Fruit fly (Drosophila melanogaster) whole organism, embryonic: Measurements from ENCODE around the gene CG8312.

Source experiments
- ATbp ChIP-seq: fragments of 200-800 bp; sonication (Bioruptor generic); optimal IDR thresholded peaks from 2 replicates; lab custom pipeline; 2017; ENCODE audit warnings: missing biosample characterization, mild to moderate bottlenecking, missing genetic modification characterization, missing genetic modification reagents
- Blimp-1 ChIP-seq: fragments of 200-800 bp; sonication (Bioruptor generic); optimal IDR thresholded peaks from 3 replicates; lab custom pipeline; 2018; ENCODE audit warnings: missing biosample characterization, missing genetic modification characterization, mild to moderate bottlenecking, moderate library complexity, missing genetic modification reagents
- CG10321 ChIP-seq: fragments of 200-800 bp; sonication (Bioruptor generic); IDR thresholded peaks from 2 replicates; pipeline ENCODE4 v1.3.6; 2022; ENCODE audit warnings: missing biosample characterization, missing genetic modification characterization
- CG11723 ChIP-seq: fragments of 200-800 bp; sonication (Bioruptor generic); optimal IDR thresholded peaks from 2 replicates; lab custom pipeline; 2017; ENCODE audit warnings: missing biosample characterization, mild to moderate bottlenecking, missing genetic modification characterization
- CG12071 ChIP-seq: fragments of 200-800 bp; sonication (Bioruptor generic); optimal IDR thresholded peaks from 3 replicates; lab custom pipeline; 2018; ENCODE audit warnings: missing biosample characterization, mild to moderate bottlenecking, missing genetic modification characterization
- CG12104 ChIP-seq: fragments of 200-800 bp; sonication (Bioruptor generic); optimal IDR thresholded peaks from 3 replicates; lab custom pipeline; 2016; ENCODE audit warnings: missing biosample characterization, missing genetic modification characterization
- CG12744 ChIP-seq: fragments of 200-800 bp; sonication (Bioruptor generic); optimal IDR thresholded peaks from 2 replicates; lab custom pipeline; 2016; ENCODE audit warnings: missing biosample characterization, missing genetic modification characterization
- CG13123 ChIP-seq: fragments of 200-800 bp; sonication (Bioruptor generic); optimal IDR thresholded peaks from 2 replicates; lab custom pipeline; 2016; ENCODE audit warnings: missing biosample characterization, missing genetic modification characterization
- CG13894 ChIP-seq: fragments of 200-800 bp; sonication (Bioruptor generic); optimal IDR thresholded peaks from 3 replicates; lab custom pipeline; 2018; ENCODE audit warnings: missing biosample characterization, mild to moderate bottlenecking, missing genetic modification characterization, moderate library complexity
- CG18599 ChIP-seq: fragments of 200-800 bp; sonication (Bioruptor generic); optimal IDR thresholded peaks from 3 replicates; lab custom pipeline; 2017; ENCODE audit warnings: missing biosample characterization, missing genetic modification characterization, mild to moderate bottlenecking, moderate library complexity, missing genetic modification reagents
- CG2120 ChIP-seq: fragments of 200-800 bp; sonication (Bioruptor generic); optimal IDR thresholded peaks from 3 replicates; lab custom pipeline; 2016; ENCODE audit warnings: missing biosample characterization, missing genetic modification characterization
- CG32772 ChIP-seq: fragments of 200-800 bp; sonication (Bioruptor generic); IDR thresholded peaks from 2 replicates; pipeline ENCODE4 v1.3.6; 2022; ENCODE audit warnings: missing biosample characterization, missing genetic modification characterization
- CG6254 ChIP-seq: fragments of 200-800 bp; sonication (Bioruptor generic); optimal IDR thresholded peaks from 3 replicates; lab custom pipeline; 2017; ENCODE audit warnings: mild to moderate bottlenecking, missing biosample characterization, missing genetic modification reagents, missing genetic modification characterization
- CG6765 ChIP-seq: fragments of 200-800 bp; sonication (Bioruptor generic); optimal IDR thresholded peaks from 3 replicates; lab custom pipeline; 2017; ENCODE audit warnings: missing biosample characterization, mild to moderate bottlenecking, missing genetic modification characterization
- CG7271 ChIP-seq: fragments of 200-800 bp; sonication (Bioruptor generic); optimal IDR thresholded peaks from 2 replicates; lab custom pipeline; 2018; ENCODE audit warnings: missing biosample characterization, mild to moderate bottlenecking, missing genetic modification characterization, moderate library complexity
- CG7556 ChIP-seq: fragments of 200-800 bp; sonication (Bioruptor generic); optimal IDR thresholded peaks from 2 replicates; lab custom pipeline; 2017; ENCODE audit warnings: missing biosample characterization, mild to moderate bottlenecking, missing genetic modification characterization
- CG8290 ChIP-seq, 3 experiments: fragments of 200-800 bp; sonication (Bioruptor generic); optimal IDR thresholded peaks; 2 replicates each; lab custom pipeline; 2016 to 2019; ENCODE audit warnings: missing biosample characterization in 3 of 3, missing genetic modification characterization in 3 of 3, mild to moderate bottlenecking in 2 of 3, moderate library complexity in 1 of 3
- CG9215 ChIP-seq: fragments of 200-800 bp; sonication (Bioruptor generic); IDR thresholded peaks from 2 replicates; pipeline ENCODE4 v1.3.6; 2022; ENCODE audit warnings: missing biosample characterization, missing genetic modification characterization
- CG9932 ChIP-seq: fragments of 200-800 bp; sonication (Bioruptor generic); IDR thresholded peaks from 2 replicates; pipeline ENCODE4 v1.3.6; 2022; ENCODE audit warnings: missing biosample characterization, missing genetic modification characterization
- Chrac-16 ChIP-seq: fragments of 200-800 bp; sonication (Bioruptor generic); optimal IDR thresholded peaks from 3 replicates; lab custom pipeline; 2016; ENCODE audit warnings: missing biosample characterization, missing genetic modification characterization
- D ChIP-seq, 2 experiments: fragments of 200-800 bp in 1 of 2; fragments of >200 bp in 1 of 2; sonication (Bioruptor generic) in 1 of 2; optimal IDR thresholded peaks; 2 replicates in 1 of 2; 3 replicates in 1 of 2; lab custom pipeline; 2017; ENCODE audit warnings: mild to moderate bottlenecking in 1 of 2, missing biosample characterization in 1 of 2, missing genetic modification characterization in 1 of 2, missing genetic modification reagents in 1 of 2
- Fer1 ChIP-seq: fragments of 200-800 bp; sonication (Bioruptor generic); optimal IDR thresholded peaks from 2 replicates; lab custom pipeline; 2017; ENCODE audit warnings: missing biosample characterization, mild to moderate bottlenecking, missing genetic modification characterization
- Fer3 ChIP-seq: fragments of 200-800 bp; sonication (Bioruptor generic); optimal IDR thresholded peaks from 2 replicates; lab custom pipeline; 2018; ENCODE audit warnings: missing biosample characterization, mild to moderate bottlenecking, missing genetic modification characterization, moderate library complexity
- Max ChIP-seq: fragments of 200-800 bp; sonication (Bioruptor generic); optimal IDR thresholded peaks from 2 replicates; lab custom pipeline; 2016; ENCODE audit warnings: missing biosample characterization, mild to moderate bottlenecking, missing genetic modification characterization
- Meics ChIP-seq: fragments of 200-800 bp; sonication (Bioruptor generic); optimal IDR thresholded peaks from 2 replicates; lab custom pipeline; 2017; ENCODE audit warnings: missing biosample characterization, mild to moderate bottlenecking, missing genetic modification characterization
- NC2α ChIP-seq: fragments of 200-800 bp; sonication (Bioruptor generic); optimal IDR thresholded peaks from 2 replicates; lab custom pipeline; 2016; ENCODE audit warnings: missing biosample characterization, missing genetic modification characterization
- NC2β ChIP-seq: fragments of 200-800 bp; sonication (Bioruptor generic); optimal IDR thresholded peaks from 2 replicates; lab custom pipeline; 2016; ENCODE audit warnings: missing biosample characterization, missing genetic modification characterization
- Nf-YB ChIP-seq: fragments of 200-800 bp; sonication (Bioruptor generic); optimal IDR thresholded peaks from 3 replicates; lab custom pipeline; 2019; ENCODE audit warnings: missing biosample characterization, mild to moderate bottlenecking, missing genetic modification characterization, moderate library complexity
- Nf-YC ChIP-seq: fragments of 200-800 bp; optimal IDR thresholded peaks from 3 replicates; lab custom pipeline; 2019; ENCODE audit warnings: missing biosample characterization, mild to moderate bottlenecking, missing genetic modification characterization, moderate library complexity
- Trl ChIP-seq, 3 experiments: fragments of >200 bp in 2 of 3; fragments of 200-800 bp in 1 of 3; sonication (Bioruptor generic) in 1 of 3; optimal IDR thresholded peaks; 2 replicates in 1 of 3; 3 replicates in 2 of 3; lab custom pipeline; 2016 to 2017; ENCODE audit warnings: missing biosample characterization in 1 of 3, missing genetic modification characterization in 1 of 3
- YL-1 ChIP-seq: fragments of 200-800 bp; sonication (Bioruptor generic); optimal IDR thresholded peaks from 3 replicates; lab custom pipeline; 2017; ENCODE audit warnings: missing biosample characterization, mild to moderate bottlenecking, missing genetic modification characterization
- ab ChIP-seq: fragments of 200-800 bp; sonication (Bioruptor generic); optimal IDR thresholded peaks from 2 replicates; lab custom pipeline; 2016; ENCODE audit warnings: missing biosample characterization, missing genetic modification characterization
- bbx ChIP-seq: fragments of 200-800 bp; sonication (Bioruptor generic); IDR thresholded peaks from 2 replicates; pipeline ENCODE4 v1.3.6; 2022; ENCODE audit warnings: missing biosample characterization, missing genetic modification characterization; ENCODE audit not compliant: partially characterized antibody
- cwo ChIP-seq: fragments of 200-800 bp; sonication (Bioruptor generic); optimal IDR thresholded peaks from 3 replicates; lab custom pipeline; 2017; ENCODE audit warnings: missing biosample characterization, missing genetic modification characterization, mild to moderate bottlenecking, moderate library complexity, missing genetic modification reagents
- disco-r ChIP-seq: fragments of 200-800 bp; sonication (Bioruptor generic); optimal IDR thresholded peaks from 2 replicates; lab custom pipeline; 2016; ENCODE audit warnings: missing biosample characterization, missing genetic modification characterization
- emc ChIP-seq: fragments of 200-800 bp; sonication (Bioruptor generic); optimal IDR thresholded peaks from 2 replicates; lab custom pipeline; 2016; ENCODE audit warnings: missing biosample characterization, missing genetic modification characterization
- esg ChIP-seq: fragments of 200-800 bp; sonication (Bioruptor generic); conservative IDR thresholded peaks from 2 replicates; pipeline ENCODE4 v1.3.6; 2022; ENCODE audit warnings: missing biosample characterization, missing genetic modification characterization
- fd102C ChIP-seq: fragments of 200-800 bp; sonication (Bioruptor generic); optimal IDR thresholded peaks from 2 replicates; lab custom pipeline; 2018; ENCODE audit warnings: missing biosample characterization, mild to moderate bottlenecking, missing genetic modification characterization, moderate library complexity
- fd3F ChIP-seq: fragments of 200-800 bp; sonication (Bioruptor generic); optimal IDR thresholded peaks from 2 replicates; lab custom pipeline; 2018; ENCODE audit warnings: missing biosample characterization, mild to moderate bottlenecking, missing genetic modification characterization, moderate library complexity
- maf-S ChIP-seq: fragments of 200-800 bp; sonication (Bioruptor generic); optimal IDR thresholded peaks from 2 replicates; lab custom pipeline; 2016; ENCODE audit warnings: missing biosample characterization, missing genetic modification characterization
- nom ChIP-seq: fragments of 200-800 bp; sonication (Bioruptor generic); optimal IDR thresholded peaks from 2 replicates; lab custom pipeline; 2017; ENCODE audit warnings: missing biosample characterization, missing genetic modification characterization, mild to moderate bottlenecking, moderate library complexity, missing genetic modification reagents
- repo ChIP-seq: fragments of 200-800 bp; sonication (Bioruptor generic); optimal IDR thresholded peaks from 2 replicates; lab custom pipeline; 2016; ENCODE audit warnings: missing biosample characterization, missing genetic modification characterization
- scrt ChIP-seq: fragments of 200-800 bp; sonication (Bioruptor generic); optimal IDR thresholded peaks from 2 replicates; lab custom pipeline; 2018; ENCODE audit warnings: missing biosample characterization, mild to moderate bottlenecking, missing genetic modification characterization, moderate library complexity
- sd ChIP-seq: fragments of 200-800 bp; sonication (Bioruptor generic); optimal IDR thresholded peaks from 3 replicates; lab custom pipeline; 2018; ENCODE audit warnings: missing biosample characterization, mild to moderate bottlenecking, missing genetic modification characterization, moderate library complexity
- stwl ChIP-seq: fragments of 200-800 bp; sonication (Bioruptor generic); optimal IDR thresholded peaks from 3 replicates; lab custom pipeline; 2018; ENCODE audit warnings: missing biosample characterization, mild to moderate bottlenecking, missing genetic modification characterization, moderate library complexity
- unpg ChIP-seq: fragments of 200-800 bp; sonication (Bioruptor generic); optimal IDR thresholded peaks from 3 replicates; lab custom pipeline; 2018; ENCODE audit warnings: missing biosample characterization, mild to moderate bottlenecking, missing genetic modification characterization, moderate library complexity
- zf30C ChIP-seq: fragments of 200-800 bp; sonication (Bioruptor generic); optimal IDR thresholded peaks from 3 replicates; lab custom pipeline; 2018; ENCODE audit warnings: missing biosample characterization, mild to moderate bottlenecking, missing genetic modification characterization

Gene CG8312

DNA sequence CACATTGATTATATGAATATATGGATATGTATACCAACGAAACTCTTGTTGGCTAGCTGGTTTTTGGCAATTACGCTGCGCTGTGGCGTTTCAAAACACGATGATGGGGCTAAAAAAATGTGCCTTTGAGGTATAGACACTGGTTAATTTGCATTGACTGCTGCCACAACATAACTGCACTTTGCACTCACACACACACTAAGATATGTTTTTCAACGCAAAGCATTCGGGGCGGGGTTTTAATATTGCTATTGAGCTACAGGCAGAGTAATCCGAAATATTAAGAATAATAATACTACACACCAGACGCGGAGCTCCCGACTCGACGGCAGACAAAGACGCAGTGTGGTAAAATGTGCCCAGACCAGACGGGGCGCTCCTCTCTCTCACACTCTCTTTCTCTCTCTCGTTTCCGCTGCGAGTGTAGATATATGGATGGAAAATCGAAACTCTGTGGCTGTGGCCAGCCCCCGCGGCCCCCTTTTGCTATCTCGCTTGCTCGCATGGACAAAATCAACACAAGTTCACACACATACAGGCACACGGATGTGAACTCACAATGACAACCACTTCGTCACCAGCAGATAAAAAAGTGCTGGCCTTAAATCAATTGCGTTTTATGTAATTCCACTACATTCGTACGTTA, 40.0 kb upstream of the CG8312 start (continued):
- peak; percentile 21 for TF ChIP-seq CG2120
- peak; percentile 42 for TF ChIP-seq Nf-YC (tag; lab: Kevin White, UChicago)
- peak; percentile 38 for TF ChIP-seq CG12744 (GFP tag; lab: Kevin White, UChicago)
- TF ChIP-seq fd3F (GFP tag; lab: Kevin White, UChicago): no peak
- no peak for TF ChIP-seq Nf-YB (GFP tag; lab: Kevin White, UChicago)
- peak; percentile 13 for TF ChIP-seq cwo (GFP tag; lab: Kevin White, UChicago)
- no peak for TF ChIP-seq Max (GFP tag; lab: Kevin White, UChicago)
- TF ChIP-seq scrt (GFP tag; lab: Kevin White, UChicago): peak; percentile 62
- peak; percentile 90 for TF ChIP-seq nom (GFP tag; lab: Kevin White, UChicago)
- TF ChIP-seq maf-S (GFP tag; lab: Kevin White, UChicago): peak; percentile 37
- TF ChIP-seq CG11723: peak; percentile 32
- TF ChIP-seq YL-1 (GFP tag; lab: Kevin White, UChicago): peak; percentile 60
- no peak for TF ChIP-seq stwl (tag; lab: Kevin White, UChicago)
- peak; percentile 82 for TF ChIP-seq CG6765 (GFP tag; lab: Kevin White, UChicago)
- TF ChIP-seq CG7271 (tag; lab: Kevin White, UChicago): no peak
- TF ChIP-seq CG18599: peak; percentile 82
- no peak for TF ChIP-seq NC2α (GFP tag; lab: Kevin White, UChicago)
- TF ChIP-seq esg (GFP tag; lab: Robert Waterston, UW): no peak
- TF ChIP-seq ATbp (GFP tag; lab: Kevin White, UChicago): peak; percentile 24
- TF ChIP-seq Trl (optimal IDR thresholded peaks at IDR 0.05; lab: Kevin White, UChicago): peak; percentile 93 to 95
- peak; percentile 65 for TF ChIP-seq Trl (GFP tag; optimal IDR thresholded peaks at IDR 0.05; lab: Kevin White, UChicago)
- TF ChIP-seq CG10321 (GFP tag; lab: Robert Waterston, UW): no peak
- no peak for TF ChIP-seq CG9215 (GFP tag; lab: Robert Waterston, UW)
- no peak for TF ChIP-seq CG13123 (GFP tag; lab: Kevin White, UChicago)
- TF ChIP-seq Chrac-16 (GFP tag; lab: Kevin White, UChicago): no peak
- no peak for TF ChIP-seq bbx
- TF ChIP-seq CG32772: no peak
- TF ChIP-seq CG9932 (GFP tag; lab: Robert Waterston, UW): no peak
- no peak for TF ChIP-seq CG8290 (GFP tag; optimal IDR thresholded peaks at IDR 0.05; lab: Kevin White, UChicago)
- TF ChIP-seq CG8290 (tag; optimal IDR thresholded peaks at IDR 0.05; lab: Kevin White, UChicago): peak; percentile 46 to 73
- no peak for TF ChIP-seq fd102C (GFP tag; lab: Kevin White, UChicago)
- peak; percentile 51 for TF ChIP-seq sd (tag; lab: Kevin White, UChicago)
- TF ChIP-seq ab: no peak
- peak; percentile 66 for TF ChIP-seq CG13894
- TF ChIP-seq CG7556 (GFP tag; lab: Kevin White, UChicago): peak; percentile 31
- peak; percentile 9 for TF ChIP-seq repo (GFP tag; lab: Kevin White, UChicago)
- TF ChIP-seq disco-r (GFP tag; lab: Kevin White, UChicago): peak; percentile 32
- peak; percentile 52 for TF ChIP-seq CG6254 (GFP tag; lab: Kevin White, UChicago)
- peak; percentile 84 for TF ChIP-seq CG12071 (GFP tag; lab: Kevin White, UChicago)
- TF ChIP-seq zf30C (GFP tag; lab: Kevin White, UChicago): peak; percentile 0
- TF ChIP-seq Blimp-1 (GFP tag; lab: Kevin White, UChicago): no peak
- TF ChIP-seq Fer1: peak; percentile 82
- TF ChIP-seq Meics (GFP tag; lab: Kevin White, UChicago): peak; percentile 64
- TF ChIP-seq CG12104 (GFP tag; lab: Kevin White, UChicago): no peak
- TF ChIP-seq NC2β: peak; percentile 44
- no peak for TF ChIP-seq emc (GFP tag; lab: Kevin White, UChicago)
- peak; percentile 16 for TF ChIP-seq unpg (GFP tag; lab: Kevin White, UChicago)
- peak; percentile 59 for TF ChIP-seq D (optimal IDR thresholded peaks at IDR 0.05; lab: Kevin White, UChicago)
- peak; percentile 8 for TF ChIP-seq D (GFP tag; optimal IDR thresholded peaks at IDR 0.05; lab: Kevin White, UChicago)
- TF ChIP-seq Fer3: peak; percentile 21
